Worm (Caenorhabditis elegans): ENCODE measurements around the gene nspb-5.

ce11 chrIV:6613296-6613695 lies 14.5 kb downstream of the nspb-5 start, which contains the start of gene drh-1:
- TF ChIP-seq dao-5 (tag; optimal IDR thresholded peaks at IDR 0.05) (no peak), him-1 (tag; optimal IDR thresholded peaks at IDR 0.05) (no peak), W03F9.2 (tag; optimal IDR thresholded peaks at IDR 0.05) (peak; percentile 16)

Data from whole organism, L4/young adult.